Fruit fly (Drosophila melanogaster) whole organism, pupa: Measurements from ENCODE around the gene CG13482.

Experiments
- CG10348 ChIP-seq: fragments of 200-800 bp; sonication (Bioruptor generic); IDR thresholded peaks from 2 replicates; pipeline ENCODE4 v1.3.6; 2022; ENCODE audit warnings: missing biosample characterization, missing genetic modification characterization
- CG12605 ChIP-seq: fragments of 200-800 bp; sonication (Bioruptor generic); IDR thresholded peaks from 2 replicates; pipeline ENCODE4 v1.3.6; 2022; ENCODE audit warnings: missing biosample characterization, missing genetic modification characterization
- CG13204 ChIP-seq: fragments of 200-800 bp; sonication (Bioruptor generic); optimal IDR thresholded peaks from 2 replicates; lab custom pipeline; 2018; ENCODE audit warnings: missing biosample characterization, mild to moderate bottlenecking, missing genetic modification characterization, moderate library complexity
- CG14655 ChIP-seq: fragments of 200-800 bp; sonication (Bioruptor generic); optimal IDR thresholded peaks from 3 replicates; lab custom pipeline; 2017; ENCODE audit warnings: mild to moderate bottlenecking, missing biosample characterization, missing genetic modification reagents, missing genetic modification characterization
- CG15710 ChIP-seq: fragments of 200-800 bp; sonication (Bioruptor generic); optimal IDR thresholded peaks from 2 replicates; lab custom pipeline; 2018; ENCODE audit warnings: missing biosample characterization, mild to moderate bottlenecking, missing genetic modification characterization, moderate library complexity
- CG17806 ChIP-seq: fragments of 200-800 bp; sonication (Bioruptor generic); optimal IDR thresholded peaks from 2 replicates; lab custom pipeline; 2018; ENCODE audit warnings: missing biosample characterization, mild to moderate bottlenecking, missing genetic modification characterization, moderate library complexity
- CG32121 ChIP-seq: fragments of 200-800 bp; sonication (Bioruptor generic); IDR thresholded peaks from 2 replicates; pipeline ENCODE4 v1.3.6; 2022; ENCODE audit warnings: missing biosample characterization, missing genetic modification characterization
- CG34367 ChIP-seq: fragments of 200-800 bp; sonication (Bioruptor generic); optimal IDR thresholded peaks from 2 replicates; lab custom pipeline; 2018; ENCODE audit warnings: missing biosample characterization, mild to moderate bottlenecking, missing genetic modification characterization
- CG4496 ChIP-seq: fragments of 200-800 bp; sonication (Bioruptor generic); IDR thresholded peaks from 3 replicates; pipeline ENCODE4 v1.3.6; 2022; ENCODE audit warnings: missing biosample characterization, missing genetic modification characterization
- CG8159 ChIP-seq: fragments of 200-800 bp; sonication (Bioruptor generic); optimal IDR thresholded peaks from 3 replicates; lab custom pipeline; 2018; ENCODE audit warnings: missing biosample characterization, mild to moderate bottlenecking, missing genetic modification characterization, moderate library complexity
- CG8301 ChIP-seq: fragments of 200-800 bp; sonication (Bioruptor generic); optimal IDR thresholded peaks from 2 replicates; lab custom pipeline; 2018; ENCODE audit warnings: missing biosample characterization, mild to moderate bottlenecking, missing genetic modification characterization
- CG9948 ChIP-seq: fragments of 200-800 bp; sonication (Bioruptor generic); optimal IDR thresholded peaks from 2 replicates; lab custom pipeline; 2018; ENCODE audit warnings: missing biosample characterization, mild to moderate bottlenecking, missing genetic modification characterization, moderate library complexity
- D1 ChIP-seq: fragments of 200-800 bp; sonication (Bioruptor generic); optimal IDR thresholded peaks from 2 replicates; lab custom pipeline; 2018; ENCODE audit warnings: missing biosample characterization, mild to moderate bottlenecking, missing genetic modification characterization, moderate library complexity
- EcR ChIP-seq: fragments of 200-800 bp; sonication (Bioruptor generic); optimal IDR thresholded peaks from 3 replicates; lab custom pipeline; 2019; ENCODE audit warnings: missing biosample characterization, missing genetic modification characterization, mild to moderate bottlenecking, moderate library complexity, missing genetic modification reagents
- Ets98B ChIP-seq: fragments of 200-800 bp; sonication (Bioruptor generic); IDR thresholded peaks from 2 replicates; pipeline ENCODE4 v1.3.6; 2022; ENCODE audit warnings: missing biosample characterization, missing genetic modification characterization
- Pif1A ChIP-seq: fragments of 200-800 bp; sonication (Bioruptor generic); optimal IDR thresholded peaks from 3 replicates; lab custom pipeline; 2016; ENCODE audit warnings: missing biosample characterization, missing genetic modification characterization
- Pif1B ChIP-seq: fragments of 200-800 bp; sonication (Bioruptor generic); optimal IDR thresholded peaks from 3 replicates; lab custom pipeline; 2016; ENCODE audit warnings: missing biosample characterization, missing genetic modification characterization
- Snoo ChIP-seq: fragments of 200-800 bp; sonication (Bioruptor generic); optimal IDR thresholded peaks from 3 replicates; lab custom pipeline; 2017; ENCODE audit warnings: missing biosample characterization, mild to moderate bottlenecking, missing genetic modification characterization, inconsistent platforms
- fd96Ca ChIP-seq: fragments of 200-800 bp; sonication (Bioruptor generic); IDR thresholded peaks from 3 replicates; pipeline ENCODE4 v1.3.6; 2022; ENCODE audit warnings: missing biosample characterization, missing genetic modification characterization
- gl ChIP-seq: fragments of 200-800 bp; sonication (Bioruptor generic); optimal IDR thresholded peaks from 2 replicates; lab custom pipeline; 2018; ENCODE audit warnings: missing biosample characterization, mild to moderate bottlenecking, missing genetic modification characterization
- rn ChIP-seq: fragments of 200-800 bp; sonication (Bioruptor generic); IDR thresholded peaks from 2 replicates; pipeline ENCODE4 v1.3.6; 2022; ENCODE audit warnings: missing biosample characterization, missing genetic modification characterization

The CG13482 gene

DNA sequence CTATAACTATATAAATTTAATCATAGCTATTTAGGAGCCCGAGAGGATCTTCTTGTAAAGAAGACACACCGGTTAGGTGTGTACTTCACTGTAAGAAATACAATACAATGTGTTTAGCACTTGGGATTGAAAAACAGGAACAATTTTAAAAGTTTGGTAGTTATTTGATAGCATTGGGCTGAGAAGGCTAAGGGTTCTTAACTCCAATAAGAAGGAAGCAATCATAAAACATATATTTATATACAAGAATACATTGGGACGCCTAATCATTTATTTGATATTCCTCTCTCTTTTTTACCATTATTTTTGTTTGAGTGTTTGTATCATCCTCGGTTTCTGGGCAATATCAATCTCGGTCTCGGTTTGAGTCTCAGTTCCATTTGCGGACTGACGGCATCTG, 17.4 kb downstream of the CG13482 start:
- TF ChIP-seq CG4496 (GFP tag; lab: Robert Waterston, UW) (no peak), CG13204 (GFP tag; lab: Kevin White, UChicago) (no peak), CG9948 (no peak), fd96Ca (no peak), CG32121 (GFP tag; lab: Robert Waterston, UW) (no peak), D1 (tag; lab: Kevin White, UChicago) (no peak), CG10348 (GFP tag; lab: Robert Waterston, UW) (no peak), CG12605 (no peak), CG8301 (peak; percentile 54), CG15710 (peak; percentile 0), CG34367 (tag; lab: Kevin White, UChicago) (no peak), gl (tag; lab: Kevin White, UChicago) (no peak), CG8159 (tag; lab: Kevin White, UChicago) (peak; percentile 20), Pif1A (GFP tag; lab: Kevin White, UChicago) (no peak), CG17806 (tag; lab: Kevin White, UChicago) (peak; percentile 3), Pif1B (peak; percentile 10), Ets98B (GFP tag; lab: Robert Waterston, UW) (no peak), Snoo (tag; lab: Kevin White, UChicago) (no peak), CG14655 (GFP tag; lab: Kevin White, UChicago) (peak; percentile 67), EcR (GFP tag; lab: Kevin White, UChicago) (no peak), rn (GFP tag; lab: Robert Waterston, UW) (no peak)

DNA sequence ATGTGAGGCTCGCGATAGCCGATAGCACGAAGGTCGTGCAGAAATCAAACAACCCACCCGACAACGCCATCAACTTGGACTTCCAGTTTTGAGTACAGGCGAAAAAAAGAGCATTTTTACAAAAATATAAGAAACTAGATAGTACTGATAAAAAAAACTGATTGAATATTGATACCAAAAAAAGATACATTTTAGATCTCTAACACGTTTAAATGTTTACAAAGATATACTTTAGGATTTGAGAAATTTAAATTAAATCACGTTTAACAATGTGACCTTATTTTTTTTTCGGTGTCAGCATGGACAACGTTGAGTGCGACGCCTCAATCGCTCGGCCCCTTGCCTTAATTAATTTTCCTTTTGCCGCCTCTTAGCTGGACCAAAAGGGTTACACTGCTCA, 21.1 kb downstream of the CG13482 start:
- TF ChIP-seq Pif1B (peak; percentile 9), CG34367 (tag; lab: Kevin White, UChicago) (peak; percentile 41), gl (tag; lab: Kevin White, UChicago) (peak; percentile 13), CG10348 (GFP tag; lab: Robert Waterston, UW) (no peak), CG17806 (tag; lab: Kevin White, UChicago) (peak; percentile 68), CG9948 (peak; percentile 63), CG12605 (no peak), D1 (tag; lab: Kevin White, UChicago) (no peak), Pif1A (GFP tag; lab: Kevin White, UChicago) (peak; percentile 3), CG15710 (peak; percentile 58), CG4496 (GFP tag; lab: Robert Waterston, UW) (no peak; the same call in 2 of the 3 replicates), CG8159 (tag; lab: Kevin White, UChicago) (peak; percentile 69), CG14655 (GFP tag; lab: Kevin White, UChicago) (peak; percentile 42), Snoo (tag; lab: Kevin White, UChicago) (peak; percentile 21), CG8301 (peak; percentile 27)

DNA sequence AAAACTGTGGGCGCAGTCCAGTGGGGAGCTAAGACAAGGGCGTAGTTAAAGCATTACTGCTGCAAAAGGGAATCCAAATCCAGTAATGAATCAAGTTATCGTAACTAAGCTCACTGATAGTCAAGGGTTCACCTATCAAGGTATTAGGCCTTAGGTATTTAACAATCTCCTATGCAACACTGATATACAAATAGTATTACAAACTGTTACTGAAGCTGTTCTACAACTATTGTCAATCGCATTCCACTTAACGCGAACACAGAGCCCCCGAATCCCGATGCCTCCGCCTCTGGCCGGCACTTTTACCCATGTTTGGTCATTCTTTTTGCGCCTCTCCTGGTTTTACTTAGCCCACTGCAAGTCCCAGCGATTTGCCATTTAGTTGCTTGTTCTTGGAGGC, 21.7 kb downstream of the CG13482 start:
- TF ChIP-seq Pif1A (GFP tag; lab: Kevin White, UChicago) (peak; percentile 47), CG32121 (GFP tag; lab: Robert Waterston, UW) (no peak), CG17806 (tag; lab: Kevin White, UChicago) (peak; percentile 54), CG15710 (peak; percentile 71), CG14655 (GFP tag; lab: Kevin White, UChicago) (peak; percentile 68), CG8159 (tag; lab: Kevin White, UChicago) (peak; percentile 71), gl (tag; lab: Kevin White, UChicago) (no peak), CG34367 (tag; lab: Kevin White, UChicago) (peak; percentile 64), CG4496 (GFP tag; lab: Robert Waterston, UW) (no peak), D1 (tag; lab: Kevin White, UChicago) (peak; percentile 21), Ets98B (GFP tag; lab: Robert Waterston, UW) (no peak), CG8301 (peak; percentile 14), CG9948 (peak; percentile 68), EcR (GFP tag; lab: Kevin White, UChicago) (no peak), rn (GFP tag; lab: Robert Waterston, UW) (no peak), fd96Ca (0 out of 3 replicates have a peak, but pooled peaks have one; percentile 39)
- TF ChIP-seq, all 21 proteins: peak for 10

DNA sequence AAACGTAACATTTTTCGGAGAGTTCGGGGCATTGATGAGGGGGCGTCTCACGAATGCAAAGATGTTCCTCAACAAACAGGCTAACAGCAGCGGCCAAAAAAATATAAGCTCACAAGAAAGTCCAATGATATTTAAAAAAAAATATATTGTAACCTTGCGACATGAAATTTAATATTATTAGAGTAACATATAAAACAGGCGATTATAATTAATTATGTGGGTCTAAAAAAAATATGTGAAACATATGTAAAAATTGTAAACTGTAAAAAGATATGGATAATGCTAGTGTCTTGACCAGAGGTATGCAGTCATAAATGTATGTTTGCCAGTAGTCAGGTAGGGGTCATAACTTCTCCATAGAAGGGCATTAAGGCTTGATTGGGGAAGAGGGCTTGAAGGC, 24.0 kb downstream of the CG13482 start:
- TF ChIP-seq CG15710: peak; percentile 52
- peak; percentile 32 for TF ChIP-seq Snoo (tag; lab: Kevin White, UChicago)
- no peak for TF ChIP-seq Ets98B (GFP tag; lab: Robert Waterston, UW)
- peak; percentile 31 for TF ChIP-seq Pif1A (GFP tag; lab: Kevin White, UChicago)
- TF ChIP-seq CG9948: peak; percentile 62
- TF ChIP-seq CG13204 (GFP tag; lab: Kevin White, UChicago): no peak
- no peak for TF ChIP-seq CG12605
- no peak for TF ChIP-seq fd96Ca
- TF ChIP-seq gl (tag; lab: Kevin White, UChicago): no peak
- TF ChIP-seq CG17806 (tag; lab: Kevin White, UChicago): peak; percentile 52
- TF ChIP-seq Pif1B: peak; percentile 34
- TF ChIP-seq CG8159 (tag; lab: Kevin White, UChicago): peak; percentile 56
- peak; percentile 8 for TF ChIP-seq D1 (tag; lab: Kevin White, UChicago)
- TF ChIP-seq CG34367 (tag; lab: Kevin White, UChicago): peak; percentile 35
- TF ChIP-seq CG32121 (GFP tag; lab: Robert Waterston, UW): no peak
- TF ChIP-seq CG14655 (GFP tag; lab: Kevin White, UChicago): peak; percentile 61
- no peak for TF ChIP-seq EcR (GFP tag; lab: Kevin White, UChicago)
- peak; percentile 54 for TF ChIP-seq CG8301
- TF ChIP-seq CG4496 (GFP tag; lab: Robert Waterston, UW): 0 out of 3 replicates have a peak, but pooled peaks have one; percentile 19

DNA sequence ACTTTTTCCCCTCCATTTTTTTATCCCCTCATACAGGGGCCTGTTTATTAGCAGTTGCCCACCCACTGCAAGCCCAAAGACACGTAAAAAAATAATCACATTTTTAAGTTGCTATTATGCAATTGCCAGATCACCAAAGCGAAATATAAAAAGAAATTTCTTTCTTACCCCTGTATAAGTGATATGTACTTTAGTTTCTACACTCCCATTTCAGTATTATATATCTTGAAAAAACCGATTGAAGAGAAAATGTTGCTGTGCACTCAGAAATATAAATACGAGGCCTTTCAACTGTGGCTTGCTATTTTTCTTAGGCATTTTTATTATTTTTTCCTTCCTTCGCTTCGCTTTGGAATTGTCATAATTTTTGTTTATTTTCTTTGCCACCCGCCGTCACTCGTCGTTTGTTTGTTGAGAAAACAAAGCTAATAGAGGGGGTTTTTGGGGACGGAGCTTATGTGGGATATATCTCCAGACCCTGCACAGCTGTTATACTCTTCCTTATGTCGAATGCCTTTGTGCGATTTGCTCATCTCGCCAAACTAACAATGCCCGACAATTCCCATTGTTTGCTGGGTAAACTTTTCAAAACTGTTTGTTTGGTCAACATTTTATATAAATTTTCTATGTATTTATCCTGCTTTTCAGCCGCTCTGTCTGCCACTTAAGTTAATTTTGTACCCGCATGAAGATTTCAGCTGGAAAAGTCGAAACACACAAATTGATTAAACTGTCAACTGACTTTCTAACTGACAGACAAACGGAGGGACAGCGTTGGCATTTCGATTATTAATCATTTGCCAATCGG, 25.3 kb downstream of the CG13482 start:
- TF ChIP-seq CG8301 (peak; percentile 15), CG34367 (tag; lab: Kevin White, UChicago) (no peak), Pif1A (GFP tag; lab: Kevin White, UChicago) (peak; percentile 4), CG8159 (tag; lab: Kevin White, UChicago) (no peak), CG12605 (no peak), D1 (tag; lab: Kevin White, UChicago) (no peak), CG32121 (GFP tag; lab: Robert Waterston, UW) (no peak; the same call in 1 of the 2 replicates), Ets98B (GFP tag; lab: Robert Waterston, UW) (no peak), CG13204 (GFP tag; lab: Kevin White, UChicago) (no peak), rn (GFP tag; lab: Robert Waterston, UW) (no peak), CG17806 (tag; lab: Kevin White, UChicago) (no peak), CG4496 (GFP tag; lab: Robert Waterston, UW) (no peak), Pif1B (no peak), CG9948 (no peak), fd96Ca (no peak), gl (tag; lab: Kevin White, UChicago) (no peak), Snoo (tag; lab: Kevin White, UChicago) (no peak), CG15710 (no peak), EcR (GFP tag; lab: Kevin White, UChicago) (no peak), CG14655 (GFP tag; lab: Kevin White, UChicago) (peak; percentile 47), CG10348 (GFP tag; lab: Robert Waterston, UW) (no peak)
